Worm (Caenorhabditis elegans) whole organism, L2 larva: ENCODE measurements around the gene ZC21.10.

Experiments used
- nhr-6 ChIP-seq: fragments of 150-350 bp; optimal IDR thresholded peaks from 2 replicates; lab custom pipeline; 2014; ENCODE audit warnings: missing biosample characterization, missing genetic modification characterization
- zag-1 ChIP-seq: fragments of 150-350 bp; optimal IDR thresholded peaks from 2 replicates; lab custom pipeline; 2014; ENCODE audit warnings: missing biosample characterization, missing genetic modification characterization
- ztf-11 ChIP-seq: sonication (generic microtip); optimal IDR thresholded peaks from 2 replicates; lab custom pipeline; 2017; ENCODE audit warnings: missing biosample characterization, missing genetic modification characterization

- TF ChIP-seq ztf-11 (tag; lab: Kevin White, UChicago) (no peak), zag-1 (tag; lab: Kevin White, UChicago) (no peak), nhr-6 (no peak)
These were observed at the start of gene ZC21.10 for ce11 chrIII:8529772-8530171.
